Worm (Caenorhabditis elegans) whole organism, late embryonic: ENCODE results near the gene srv-29.

Experiments
- C38D4.7 ChIP-seq: fragments of 200-800 bp; sonication (Bioruptor generic); optimal IDR thresholded peaks from 2 replicates; lab custom pipeline; 2018; ENCODE audit warnings: mild to moderate bottlenecking, missing genetic modification characterization, moderate library complexity, missing compliant biosample characterization
- Y22D7AL.16 ChIP-seq: sonication (generic microtip); optimal IDR thresholded peaks from 2 replicates; lab custom pipeline; 2016; ENCODE audit warnings: missing genetic modification characterization, missing compliant biosample characterization
- ceh-14 ChIP-seq: sonication (generic microtip); optimal IDR thresholded peaks from 2 replicates; lab custom pipeline; 2016; ENCODE audit warnings: missing genotype, missing genetic modification characterization, missing compliant biosample characterization
- ceh-22 ChIP-seq: sonication (generic microtip); optimal IDR thresholded peaks from 2 replicates; lab custom pipeline; 2017; ENCODE audit warnings: missing biosample characterization, missing genetic modification characterization
- ceh-30 ChIP-seq: fragments of 150-350 bp; optimal IDR thresholded peaks from 2 replicates; lab custom pipeline; 2014; ENCODE audit warnings: missing biosample characterization, missing genetic modification characterization
- ceh-34 ChIP-seq: sonication (generic microtip); optimal IDR thresholded peaks from 2 replicates; lab custom pipeline; 2016; ENCODE audit warnings: mild to moderate bottlenecking, missing genetic modification characterization, missing compliant biosample characterization
- ceh-45 ChIP-seq: fragments of 200-800 bp; sonication (Bioruptor generic); IDR thresholded peaks from 2 replicates; pipeline ENCODE4 v1.3.6; 2022; ENCODE audit warnings: missing genetic modification reagents, missing genetic modification characterization, missing compliant biosample characterization
- ceh-6 ChIP-seq: fragments of 200-800 bp; sonication (Bioruptor generic); optimal IDR thresholded peaks from 2 replicates; lab custom pipeline; 2018; ENCODE audit warnings: mild to moderate bottlenecking, missing genetic modification characterization, missing compliant biosample characterization
- dve-1 ChIP-seq: sonication (generic microtip); optimal IDR thresholded peaks from 2 replicates; lab custom pipeline; 2017; ENCODE audit warnings: antibody characterized with exemption, mild to moderate bottlenecking, missing genetic modification characterization, missing compliant biosample characterization
- elt-4 ChIP-seq: sonication (generic microtip); optimal IDR thresholded peaks from 2 replicates; lab custom pipeline; 2016; ENCODE audit warnings: missing genetic modification characterization, missing compliant biosample characterization
- eyg-1 ChIP-seq: sonication (generic microtip); optimal IDR thresholded peaks from 2 replicates; lab custom pipeline; 2016; ENCODE audit warnings: missing genotype, missing genetic modification characterization, missing compliant biosample characterization
- gmeb-2 ChIP-seq: sonication (generic microtip); optimal IDR thresholded peaks from 2 replicates; lab custom pipeline; 2016; ENCODE audit warnings: missing genetic modification characterization, inconsistent platforms, missing compliant biosample characterization
- hlh-6 ChIP-seq: sonication (generic microtip); optimal IDR thresholded peaks from 2 replicates; lab custom pipeline; 2016; ENCODE audit warnings: missing genotype, missing genetic modification characterization, missing compliant biosample characterization
- hlh-8 ChIP-seq: sonication (generic microtip); optimal IDR thresholded peaks from 2 replicates; lab custom pipeline; 2016; ENCODE audit warnings: missing genotype, missing genetic modification characterization, missing compliant biosample characterization
- lim-6 ChIP-seq: sonication (generic microtip); optimal IDR thresholded peaks from 2 replicates; lab custom pipeline; 2016; ENCODE audit warnings: missing genetic modification characterization, missing compliant biosample characterization
- lin-11 ChIP-seq: fragments of 200-800 bp; sonication (Bioruptor generic); optimal IDR thresholded peaks from 2 replicates; lab custom pipeline; 2018; ENCODE audit warnings: mild to moderate bottlenecking, missing genetic modification characterization, missing compliant biosample characterization
- npax-4 ChIP-seq: sonication (generic microtip); optimal IDR thresholded peaks from 2 replicates; lab custom pipeline; 2016; ENCODE audit warnings: missing genetic modification characterization, missing compliant biosample characterization
- pqm-1 ChIP-seq: sonication (generic microtip); optimal IDR thresholded peaks from 2 replicates; lab custom pipeline; 2016; ENCODE audit warnings: missing genetic modification characterization, missing compliant biosample characterization
- sox-4 ChIP-seq: sonication (generic microtip); optimal IDR thresholded peaks from 2 replicates; lab custom pipeline; 2017; ENCODE audit warnings: mild to moderate bottlenecking, missing genetic modification characterization, inconsistent platforms, missing compliant biosample characterization
- syd-9 ChIP-seq: sonication (generic microtip); optimal IDR thresholded peaks from 2 replicates; lab custom pipeline; 2016; ENCODE audit warnings: mild to moderate bottlenecking, missing genetic modification characterization, moderate library complexity, missing compliant biosample characterization
- tbx-7 ChIP-seq: sonication (generic microtip); optimal IDR thresholded peaks from 2 replicates; lab custom pipeline; 2016; ENCODE audit warnings: missing genotype, missing genetic modification characterization, missing compliant biosample characterization
- unc-3 ChIP-seq, 2 experiments: fragments of 200-800 bp in 1 of 2; sonication (Bioruptor generic) in 1 of 2; sonication (generic microtip) in 1 of 2; conservative IDR thresholded peaks in 1 of 2; optimal IDR thresholded peaks in 1 of 2; 2 replicates each; pipeline versions ENCODE4 v1.3.6 to Lab custom; 2016 to 2022; ENCODE audit warnings: missing compliant biosample characterization in 2 of 2, missing genetic modification characterization in 2 of 2, missing genetic modification reagents in 1 of 2
- unc-42 ChIP-seq: sonication (generic microtip); optimal IDR thresholded peaks from 2 replicates; lab custom pipeline; 2016; ENCODE audit warnings: missing genotype, missing genetic modification characterization, missing compliant biosample characterization
- zip-5 ChIP-seq: sonication (generic microtip); optimal IDR thresholded peaks from 2 replicates; lab custom pipeline; 2016; ENCODE audit warnings: missing genetic modification characterization, missing compliant biosample characterization

Gene srv-29

DNA sequence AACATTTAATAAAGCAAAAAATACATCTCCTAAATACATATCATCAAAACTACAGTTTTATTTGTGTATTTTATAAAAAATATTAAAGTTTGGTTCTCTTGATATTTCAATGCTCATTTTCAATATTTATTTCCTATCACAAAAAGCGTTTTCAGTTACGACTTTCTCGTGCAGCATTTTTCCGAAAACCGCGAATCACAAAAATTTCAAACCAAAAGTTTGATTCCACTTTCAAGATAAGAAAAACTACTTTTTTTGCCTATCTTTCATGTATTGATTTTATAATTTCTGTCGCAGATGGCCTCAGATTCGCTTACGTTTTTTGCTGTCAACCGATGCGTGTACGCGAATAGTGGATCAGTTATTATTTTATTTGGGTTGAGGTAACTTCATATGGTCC, 47.0 kb downstream of the srv-29 start, which contains the start of gene C49A9.4:
C49A9.4 (plus strand) TSS at position 265 of the 400 bp plus-strand sequence.
- TF ChIP-seq tbx-7 (tag; lab: Kevin White, UChicago) (no peak), lim-6 (tag; lab: Kevin White, UChicago) (no peak), ceh-45 (GFP tag; lab: Robert Waterston, UW) (no peak), ceh-6 (GFP tag; lab: Kevin White, UChicago) (no peak), unc-3 (GFP tag; conservative IDR thresholded peaks at IDR 0.05; lab: Robert Waterston, UW) (no peak), unc-3 (tag; optimal IDR thresholded peaks at IDR 0.05; lab: Kevin White, UChicago) (no peak), ceh-14 (tag; lab: Kevin White, UChicago) (no peak), elt-4 (tag; lab: Kevin White, UChicago) (no peak), npax-4 (no peak), syd-9 (no peak), unc-42 (tag; lab: Kevin White, UChicago) (no peak), zip-5 (tag; lab: Kevin White, UChicago) (no peak), ceh-34 (no peak), hlh-8 (tag; lab: Kevin White, UChicago) (no peak), dve-1 (tag; lab: Kevin White, UChicago) (no peak), hlh-6 (tag; lab: Kevin White, UChicago) (no peak), ceh-22 (no peak), Y22D7AL.16 (tag; lab: Kevin White, UChicago) (no peak), pqm-1 (tag; lab: Kevin White, UChicago) (no peak), lin-11 (tag; lab: Kevin White, UChicago) (no peak)

DNA sequence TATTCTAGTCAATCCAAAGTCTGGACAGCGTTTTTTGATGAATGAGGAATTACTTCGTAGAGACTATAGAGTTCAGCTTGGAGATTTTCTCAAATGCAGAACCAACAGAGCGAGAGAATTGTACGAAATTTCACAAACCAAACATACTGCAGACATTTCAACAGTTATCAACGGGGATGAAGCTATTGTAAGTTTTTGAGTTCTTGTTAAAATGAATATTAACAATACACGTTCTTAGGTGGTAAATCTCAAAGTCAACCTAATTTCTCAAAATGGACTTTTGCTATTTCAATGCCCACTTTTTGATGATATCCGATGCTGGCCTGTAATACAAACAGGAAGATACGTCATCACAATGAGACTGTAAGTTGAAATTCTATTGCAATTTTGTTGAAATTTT, 48.9 kb downstream of the srv-29 start:
- TF ChIP-seq ceh-30 (tag; lab: Kevin White, UChicago), result no peak

DNA sequence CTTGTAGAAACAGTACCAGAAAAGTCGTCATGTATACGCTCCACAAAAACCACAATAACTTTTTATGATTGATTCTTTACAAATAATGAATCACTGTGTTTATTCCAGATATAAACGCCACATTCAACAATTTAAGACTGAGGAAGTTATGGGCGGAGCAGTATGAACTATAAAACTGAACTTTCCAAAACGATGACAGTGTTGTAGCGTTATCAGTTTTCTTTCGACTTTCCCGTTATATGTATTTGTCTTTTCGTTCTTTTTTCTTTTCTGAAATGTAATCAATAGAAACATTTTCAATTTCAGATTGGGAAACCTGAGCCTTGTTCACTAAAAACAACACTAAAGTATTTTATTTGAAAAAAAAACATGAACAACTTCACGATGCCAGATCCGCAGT, 49.3 kb downstream of the srv-29 start, which contains the start of gene C49A9.9:
C49A9.9 (plus strand) TSS at position 307 of the 400 bp plus-strand sequence.
- TF ChIP-seq ceh-14 (tag; lab: Kevin White, UChicago) (no peak), eyg-1 (tag; lab: Kevin White, UChicago) (no peak), gmeb-2 (tag; lab: Kevin White, UChicago) (no peak), sox-4 (no peak), unc-42 (tag; lab: Kevin White, UChicago) (no peak), C38D4.7 (GFP tag; lab: Kevin White, UChicago) (no peak)
